Fruit fly (Drosophila melanogaster): ENCODE data around the gene Mi-2.

Gene Mi-2

DNA sequence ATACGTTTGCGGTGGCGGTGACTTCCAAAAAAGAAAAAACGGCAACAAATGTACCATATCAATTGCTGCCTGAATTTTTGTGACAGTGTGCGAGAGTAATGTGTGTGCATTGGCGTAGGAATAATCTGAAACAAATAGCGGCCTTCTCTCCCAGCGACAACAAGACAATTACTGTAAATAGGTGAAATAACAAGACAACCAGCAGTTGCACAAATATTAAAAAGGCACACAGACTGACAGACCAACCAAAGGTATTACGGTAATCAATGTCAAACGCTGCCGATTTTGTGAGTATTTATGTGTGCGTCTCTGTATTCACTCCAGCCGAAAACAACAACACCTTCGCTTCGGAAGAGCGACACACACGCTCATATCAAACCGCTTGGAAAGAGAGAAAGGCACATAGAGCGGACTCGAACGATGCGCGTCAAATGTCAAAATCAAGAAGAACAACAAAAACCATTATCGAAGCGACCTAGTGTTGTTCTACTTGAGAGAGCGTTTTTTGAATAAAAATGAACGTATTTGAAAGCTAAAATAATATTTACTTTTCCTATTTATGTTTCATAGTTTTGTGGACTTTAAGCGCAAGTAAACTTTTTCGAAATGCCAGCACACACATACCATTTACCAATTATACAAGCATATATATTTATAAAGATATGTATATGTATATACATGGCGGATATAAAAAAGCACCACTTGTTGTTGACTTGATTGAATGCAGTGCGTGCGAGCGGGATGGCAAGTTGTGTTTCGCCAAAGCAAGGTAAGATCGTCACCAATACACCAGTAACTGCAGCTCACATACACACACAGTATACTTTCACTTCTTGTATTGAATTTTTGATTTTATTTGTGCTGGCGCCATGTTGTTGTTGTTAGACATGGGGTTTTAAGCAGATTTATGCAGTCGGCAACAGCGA, 3.0 kb downstream of the Mi-2 start (continued):
- TF ChIP-seq Hr78 (GFP tag; optimal IDR thresholded peaks at IDR 0.05) (peak in 1 of 2 experiments; percentile 65), dmrt11E (tag; optimal IDR thresholded peaks at IDR 0.05) (peak; percentile 52), CG12942 (GFP tag; optimal IDR thresholded peaks at IDR 0.05) (no peak), gsb (GFP tag; IDR thresholded peaks at IDR 0.05) (peak; percentile 41; the same call in 1 of the 2 replicates), sna (GFP tag; IDR thresholded peaks at IDR 0.05; ENCODE audit: partially characterized antibody) (no peak), CG16863 (GFP tag; optimal IDR thresholded peaks at IDR 0.05) (peak; percentile 62), GATAe (GFP tag; conservative IDR thresholded peaks at IDR 0.05) (0 out of 2 replicates have a peak, but pooled peaks have one; percentile 8), CG16779 (GFP tag; IDR thresholded peaks at IDR 0.05) (peak; percentile 44; the same call in 1 of the 2 replicates), lab (GFP tag; optimal IDR thresholded peaks at IDR 0.05) (peak; percentile 92), vnd (GFP tag; IDR thresholded peaks at IDR 0.05; ENCODE audit: partially characterized antibody) (no peak), zfh1 (GFP tag; IDR thresholded peaks at IDR 0.05) (peak; percentile 71; the same call in 2 of the 3 replicates), Optix (GFP tag; IDR thresholded peaks at IDR 0.05) (peak; percentile 50; the same call in 1 of the 3 replicates), psq (GFP tag; optimal IDR thresholded peaks at IDR 0.05) (peak; percentile 15), Mad (GFP tag; optimal IDR thresholded peaks at IDR 0.05) (peak; percentile 47), pb (GFP tag; optimal IDR thresholded peaks at IDR 0.05) (peak; percentile 17), CG11093 (GFP tag; IDR thresholded peaks at IDR 0.05) (peak; percentile 48; the same call in 1 of the 3 replicates), Opbp (GFP tag; IDR thresholded peaks at IDR 0.05; ENCODE audit: partially characterized antibody) (no peak), dmrt99B (tag; optimal IDR thresholded peaks at IDR 0.05) (peak; percentile 65), bsh (GFP tag; optimal IDR thresholded peaks at IDR 0.05) (peak in 1 of 2 experiments; percentile 77), CG13287 (GFP tag; IDR thresholded peaks at IDR 0.05; ENCODE audit: partially characterized antibody) (no peak), Antp (GFP tag; optimal IDR thresholded peaks at IDR 0.05) (peak; percentile 54), mirr (GFP tag; optimal IDR thresholded peaks at IDR 0.05) (peak; percentile 97), wor (GFP tag; IDR thresholded peaks at IDR 0.05) (no peak), Usf (GFP tag; optimal IDR thresholded peaks at IDR 0.05) (no peak), Pdp1 (GFP tag; optimal IDR thresholded peaks at IDR 0.05) (peak; percentile 54 to 91), Hr3 (GFP tag; optimal IDR thresholded peaks at IDR 0.05) (no peak), Max (GFP tag; optimal IDR thresholded peaks at IDR 0.05) (peak; percentile 22), CG12299 (tag; optimal IDR thresholded peaks at IDR 0.05) (peak; percentile 37), Taf1 (GFP tag; IDR thresholded peaks at IDR 0.05) (no peak), Bteb2 (GFP tag; optimal IDR thresholded peaks at IDR 0.05) (peak; percentile 21), HHEX (GFP tag; optimal IDR thresholded peaks at IDR 0.05) (peak; percentile 78), corto (GFP tag; optimal IDR thresholded peaks at IDR 0.05) (no peak), CG6854 (GFP tag; optimal IDR thresholded peaks at IDR 0.05) (peak; percentile 34), abd-A (tag; optimal IDR thresholded peaks at IDR 0.05) (peak; percentile 65), CG7987 (GFP tag; optimal IDR thresholded peaks at IDR 0.05) (peak; percentile 90), fd102C (GFP tag; optimal IDR thresholded peaks at IDR 0.05) (no peak), CG1024 (GFP tag; IDR thresholded peaks at IDR 0.05) (peak; percentile 72; the same call in 1 of the 2 replicates), Aef1 (GFP tag; IDR thresholded peaks at IDR 0.05) (no peak; the same call in 2 of the 3 replicates), CG6791 (GFP tag; IDR thresholded peaks at IDR 0.05; ENCODE audit: partially characterized antibody) (no peak), knrl (GFP tag; IDR thresholded peaks at IDR 0.05; ENCODE audit: partially characterized antibody) (no peak), Ets97D (GFP tag; optimal IDR thresholded peaks at IDR 0.05) (no peak), sob (GFP tag; IDR thresholded peaks at IDR 0.05) (peak; percentile 55; the same call in 1 of the 2 replicates), zen2 (GFP tag; IDR thresholded peaks at IDR 0.05; ENCODE audit: partially characterized antibody) (no peak), chinmo (GFP tag; IDR thresholded peaks at IDR 0.05; ENCODE audit: partially characterized antibody) (peak; percentile 76), pfk (GFP tag; optimal IDR thresholded peaks at IDR 0.05) (peak; percentile 57), Dref (GFP tag; IDR thresholded peaks at IDR 0.05) (no peak)

Data from whole organism, embryonic.